Fruit fly (Drosophila melanogaster) whole organism, prepupa: ENCODE data around the gene futsch.

Source experiments
- CG10631 ChIP-seq: fragments of 200-800 bp; sonication (Bioruptor generic); optimal IDR thresholded peaks from 2 replicates; lab custom pipeline; 2016; ENCODE audit warnings: missing biosample characterization, missing genetic modification characterization
- CG11902 ChIP-seq: fragments of 200-800 bp; sonication (Bioruptor generic); optimal IDR thresholded peaks from 3 replicates; lab custom pipeline; 2016; ENCODE audit warnings: missing biosample characterization, missing genetic modification characterization
- CG1621 ChIP-seq: fragments of 200-800 bp; sonication (Bioruptor generic); optimal IDR thresholded peaks from 3 replicates; lab custom pipeline; 2018; ENCODE audit warnings: missing biosample characterization, mild to moderate bottlenecking, missing genetic modification characterization
- CG16779 ChIP-seq: fragments of 200-800 bp; sonication (Bioruptor generic); optimal IDR thresholded peaks from 3 replicates; lab custom pipeline; 2017; ENCODE audit warnings: missing biosample characterization, mild to moderate bottlenecking, missing genetic modification characterization
- CG31627 ChIP-seq: fragments of 200-800 bp; sonication (Bioruptor generic); optimal IDR thresholded peaks from 3 replicates; lab custom pipeline; 2016; ENCODE audit warnings: missing biosample characterization, missing genetic modification characterization
- CG32006 ChIP-seq: fragments of 200-800 bp; sonication (Bioruptor generic); optimal IDR thresholded peaks from 3 replicates; lab custom pipeline; 2017; ENCODE audit warnings: missing biosample characterization, mild to moderate bottlenecking, missing genetic modification characterization
- CG34406 ChIP-seq: fragments of 200-800 bp; sonication (Bioruptor generic); optimal IDR thresholded peaks from 3 replicates; lab custom pipeline; 2016; ENCODE audit warnings: missing biosample characterization, missing genetic modification characterization
- CG3919 ChIP-seq: fragments of 200-800 bp; sonication (Bioruptor generic); optimal IDR thresholded peaks from 3 replicates; lab custom pipeline; 2016; ENCODE audit warnings: missing biosample characterization, missing genetic modification characterization
- CG4318 ChIP-seq: fragments of 200-800 bp; sonication (Bioruptor generic); optimal IDR thresholded peaks from 3 replicates; lab custom pipeline; 2017; ENCODE audit warnings: missing biosample characterization, mild to moderate bottlenecking, missing genetic modification characterization
- CG6163 ChIP-seq: fragments of 200-800 bp; sonication (Bioruptor generic); IDR thresholded peaks from 3 replicates; pipeline ENCODE4 v1.3.6; 2022; ENCODE audit warnings: missing biosample characterization, missing genetic modification characterization
- CG6276 ChIP-seq: fragments of 200-800 bp; sonication (Bioruptor generic); optimal IDR thresholded peaks from 2 replicates; lab custom pipeline; 2017; ENCODE audit warnings: missing biosample characterization, mild to moderate bottlenecking, missing genetic modification characterization
- CG6792 ChIP-seq: fragments of 200-800 bp; sonication (Bioruptor generic); optimal IDR thresholded peaks from 3 replicates; lab custom pipeline; 2016; ENCODE audit warnings: missing biosample characterization, missing genetic modification characterization
- CG6808 ChIP-seq: fragments of 200-800 bp; sonication (Bioruptor generic); optimal IDR thresholded peaks from 3 replicates; lab custom pipeline; 2017; ENCODE audit warnings: missing biosample characterization, missing genetic modification characterization, mild to moderate bottlenecking, moderate library complexity, missing genetic modification reagents
- CG6854 ChIP-seq: fragments of 200-800 bp; sonication (Bioruptor generic); optimal IDR thresholded peaks from 2 replicates; lab custom pipeline; 2017; ENCODE audit warnings: missing biosample characterization, mild to moderate bottlenecking, missing genetic modification characterization
- CG8319 ChIP-seq: fragments of 200-800 bp; sonication (Bioruptor generic); optimal IDR thresholded peaks from 3 replicates; lab custom pipeline; 2016; ENCODE audit warnings: missing biosample characterization, missing genetic modification characterization
- CG9139 ChIP-seq: fragments of 200-800 bp; sonication (Bioruptor generic); optimal IDR thresholded peaks from 3 replicates; lab custom pipeline; 2017; ENCODE audit warnings: missing biosample characterization, mild to moderate bottlenecking, missing genetic modification characterization
- Eip75B ChIP-seq: fragments of 200-800 bp; sonication (Bioruptor generic); optimal IDR thresholded peaks from 3 replicates; lab custom pipeline; 2016; ENCODE audit warnings: missing biosample characterization, missing genetic modification characterization
- Eip78C ChIP-seq: fragments of 200-800 bp; sonication (Bioruptor generic); peaks from one replicate; lab custom pipeline; 2016; ENCODE audit warnings: missing biosample characterization, missing genetic modification characterization
- Eip93F ChIP-seq: fragments of 200-800 bp; sonication (Bioruptor generic); optimal IDR thresholded peaks from 2 replicates; lab custom pipeline; 2016; ENCODE audit warnings: missing biosample characterization, mild to moderate bottlenecking, missing genetic modification characterization
- Hr4 ChIP-seq: fragments of 200-800 bp; sonication (Bioruptor generic); optimal IDR thresholded peaks from 3 replicates; lab custom pipeline; 2016; ENCODE audit warnings: missing biosample characterization, missing genetic modification characterization
- Lpt ChIP-seq: fragments of 200-800 bp; sonication (Bioruptor generic); optimal IDR thresholded peaks from 3 replicates; lab custom pipeline; 2016; ENCODE audit warnings: missing biosample characterization, missing genetic modification characterization
- Sox102F ChIP-seq: fragments of 200-800 bp; sonication (Bioruptor generic); optimal IDR thresholded peaks from 2 replicates; lab custom pipeline; 2016; ENCODE audit warnings: missing biosample characterization, mild to moderate bottlenecking, missing genetic modification characterization
- Sox14 ChIP-seq: fragments of 200-800 bp; sonication (Bioruptor generic); optimal IDR thresholded peaks from 3 replicates; lab custom pipeline; 2016; ENCODE audit warnings: missing biosample characterization, missing genetic modification characterization
- achi ChIP-seq: fragments of 200-800 bp; sonication (Bioruptor generic); optimal IDR thresholded peaks from 3 replicates; lab custom pipeline; 2016; ENCODE audit warnings: missing biosample characterization, missing genetic modification characterization
- cyc ChIP-seq: fragments of 200-800 bp; sonication (Bioruptor generic); optimal IDR thresholded peaks from 3 replicates; lab custom pipeline; 2016; ENCODE audit warnings: missing biosample characterization, missing genetic modification characterization
- dac ChIP-seq: fragments of 200-800 bp; sonication (Bioruptor generic); optimal IDR thresholded peaks from 2 replicates; lab custom pipeline; 2017; ENCODE audit warnings: missing biosample characterization, mild to moderate bottlenecking, missing genetic modification characterization
- eg ChIP-seq: fragments of 200-800 bp; sonication (Bioruptor generic); IDR thresholded peaks from 3 replicates; pipeline ENCODE4 v1.3.6; 2022; ENCODE audit warnings: missing biosample characterization, missing genetic modification characterization
- esn ChIP-seq: fragments of 200-800 bp; sonication (Bioruptor generic); optimal IDR thresholded peaks from 2 replicates; lab custom pipeline; 2016; ENCODE audit warnings: missing biosample characterization, mild to moderate bottlenecking, missing genetic modification characterization, moderate library complexity
- fd59A ChIP-seq: fragments of 200-800 bp; sonication (Bioruptor generic); optimal IDR thresholded peaks from 2 replicates; lab custom pipeline; 2017; ENCODE audit warnings: missing biosample characterization, mild to moderate bottlenecking, missing genetic modification characterization, missing genetic modification reagents
- fd85E ChIP-seq: fragments of 200-800 bp; sonication (Bioruptor generic); optimal IDR thresholded peaks from 3 replicates; lab custom pipeline; 2016; ENCODE audit warnings: missing biosample characterization, missing genetic modification characterization
- fkh ChIP-seq: fragments of 200-800 bp; sonication (Bioruptor generic); optimal IDR thresholded peaks from 3 replicates; lab custom pipeline; 2017; ENCODE audit warnings: missing biosample characterization, mild to moderate bottlenecking, missing genetic modification characterization, moderate library complexity
- net ChIP-seq: fragments of 200-800 bp; sonication (Bioruptor generic); optimal IDR thresholded peaks from 3 replicates; lab custom pipeline; 2016; ENCODE audit warnings: missing biosample characterization, missing genetic modification characterization
- pdm3 ChIP-seq: fragments of 200-800 bp; sonication (Bioruptor generic); optimal IDR thresholded peaks from 3 replicates; lab custom pipeline; 2016; ENCODE audit warnings: missing biosample characterization, missing genetic modification characterization
- ss ChIP-seq, 2 experiments: fragments of 200-800 bp; sonication (Bioruptor generic); optimal IDR thresholded peaks; 2 replicates in 1 of 2; 3 replicates in 1 of 2; lab custom pipeline; 2017 to 2018; ENCODE audit warnings: mild to moderate bottlenecking in 2 of 2, missing biosample characterization in 2 of 2, missing genetic modification characterization in 2 of 2, moderate library complexity in 1 of 2
- svp ChIP-seq: fragments of 200-800 bp; sonication (Bioruptor generic); peaks from one replicate; lab custom pipeline; 2016; ENCODE audit warnings: missing biosample characterization, missing genetic modification characterization
- vri ChIP-seq: fragments of 200-800 bp; sonication (Bioruptor generic); optimal IDR thresholded peaks from 3 replicates; lab custom pipeline; 2016; ENCODE audit warnings: missing biosample characterization, mild to moderate bottlenecking, missing genetic modification characterization

Gene futsch

dm6 chrX:1381413-1381991 is 27.4 kb upstream of the futsch start:
- TF ChIP-seq Sox102F = no peak
- TF ChIP-seq fkh (GFP tag; lab: Kevin White, UChicago) = no peak
- no peak for TF ChIP-seq CG4318 (GFP tag; lab: Kevin White, UChicago)
- TF ChIP-seq Eip78C (GFP tag; lab: Kevin White, UChicago) = peak; percentile 13
- no peak for TF ChIP-seq CG32006 (GFP tag; lab: Kevin White, UChicago)

dm6 chrX:1382489-1382888 is 26.4 kb upstream of the futsch start:
- TF ChIP-seq Lpt = no peak
- no peak for TF ChIP-seq CG9139
- TF ChIP-seq fkh (GFP tag; lab: Kevin White, UChicago) = peak; percentile 18
- TF ChIP-seq svp (GFP tag; lab: Kevin White, UChicago) = no peak
- no peak for TF ChIP-seq eg (GFP tag; lab: Robert Waterston, UW)
- no peak for TF ChIP-seq achi (GFP tag; lab: Kevin White, UChicago)
- no peak for TF ChIP-seq CG10631

- TF ChIP-seq Eip75B (GFP tag; lab: Kevin White, UChicago) = no peak
- no peak for TF ChIP-seq CG32006 (GFP tag; lab: Kevin White, UChicago)
- no peak for TF ChIP-seq svp (GFP tag; lab: Kevin White, UChicago)
- TF ChIP-seq CG6276 (GFP tag; lab: Kevin White, UChicago) = no peak
- no peak for TF ChIP-seq cyc
- TF ChIP-seq Eip93F = no peak
- TF ChIP-seq CG1621 (tag; lab: Kevin White, UChicago) = no peak
- TF ChIP-seq eg (GFP tag; lab: Robert Waterston, UW) = no peak
- no peak for TF ChIP-seq CG11902
- TF ChIP-seq pdm3 (GFP tag; lab: Kevin White, UChicago) = no peak
- no peak for TF ChIP-seq ss (GFP tag; optimal IDR thresholded peaks at IDR 0.05; lab: Kevin White, UChicago)
Measured at dm6 chrX:1384232-1384631, 24.6 kb upstream of the futsch start.

dm6 chrX:1387149-1387752 is 21.6 kb upstream of the futsch start:
- TF ChIP-seq vri (GFP tag; lab: Kevin White, UChicago) (peak; percentile 19), svp (GFP tag; lab: Kevin White, UChicago) (peak; percentile 75), CG31627 (no peak), esn (GFP tag; lab: Kevin White, UChicago) (no peak), Eip93F (peak; percentile 60), fkh (GFP tag; lab: Kevin White, UChicago) (peak; percentile 90)

- TF ChIP-seq fkh (GFP tag; lab: Kevin White, UChicago) (peak; percentile 93), ss (GFP tag; optimal IDR thresholded peaks at IDR 0.05; lab: Kevin White, UChicago) (peak; percentile 26 to 33), Eip78C (GFP tag; lab: Kevin White, UChicago) (peak; percentile 34), CG8319 (GFP tag; lab: Kevin White, UChicago) (no peak), CG6792 (GFP tag; lab: Kevin White, UChicago) (no peak), eg (GFP tag; lab: Robert Waterston, UW) (0 out of 3 replicates have a peak, but pooled peaks have one; percentile 4), CG6163 (0 out of 3 replicates have a peak, but pooled peaks have one; percentile 35), CG6808 (peak; percentile 37), CG1621 (tag; lab: Kevin White, UChicago) (no peak), svp (GFP tag; lab: Kevin White, UChicago) (peak; percentile 11), CG6854 (GFP tag; lab: Kevin White, UChicago) (no peak)
- TF ChIP-seq, all 60 proteins: peak for 7
Measured at dm6 chrX:1388148-1388703, 20.6 kb upstream of the futsch start.

dm6 chrX:1392875-1393274 is 16.0 kb upstream of the futsch start, which contains the start of gene Rilpl:
Gene Rilpl, plus strand, starts transcription at chrX:1393054.
- no peak for TF ChIP-seq achi (GFP tag; lab: Kevin White, UChicago)
- peak; percentile 30 for TF ChIP-seq CG3919 (GFP tag; lab: Kevin White, UChicago)
- no peak for TF ChIP-seq fd85E (GFP tag; lab: Kevin White, UChicago)
- TF ChIP-seq Eip78C (GFP tag; lab: Kevin White, UChicago) = peak; percentile 7
- peak; percentile 24 for TF ChIP-seq Sox14 (GFP tag; lab: Kevin White, UChicago)
- TF ChIP-seq CG8319 (GFP tag; lab: Kevin White, UChicago) = no peak
- TF ChIP-seq CG16779 = no peak
- TF ChIP-seq net (GFP tag; lab: Kevin White, UChicago) = peak; percentile 23
- TF ChIP-seq Eip75B (GFP tag; lab: Kevin White, UChicago) = peak; percentile 13
- no peak for TF ChIP-seq CG34406 (GFP tag; lab: Kevin White, UChicago)
- no peak for TF ChIP-seq pdm3 (GFP tag; lab: Kevin White, UChicago)
- peak; percentile 14 for TF ChIP-seq cyc
- peak; percentile 27 for TF ChIP-seq esn (GFP tag; lab: Kevin White, UChicago)
- 0 out of 3 replicates have a peak, but pooled peaks have one; percentile 21 for TF ChIP-seq eg (GFP tag; lab: Robert Waterston, UW)
- peak; percentile 66 for TF ChIP-seq fkh (GFP tag; lab: Kevin White, UChicago)
- no peak for TF ChIP-seq dac (GFP tag; lab: Kevin White, UChicago)
- peak; percentile 63 for TF ChIP-seq CG1621 (tag; lab: Kevin White, UChicago)
- TF ChIP-seq Hr4 (GFP tag; lab: Kevin White, UChicago) = no peak
- TF ChIP-seq CG6854 (GFP tag; lab: Kevin White, UChicago) = peak; percentile 40
- no peak for TF ChIP-seq vri (GFP tag; lab: Kevin White, UChicago)
- TF ChIP-seq CG4318 (GFP tag; lab: Kevin White, UChicago) = no peak
- TF ChIP-seq ss (GFP tag; optimal IDR thresholded peaks at IDR 0.05; lab: Kevin White, UChicago) = peak; percentile 29 to 45
- no peak for TF ChIP-seq fd59A (GFP tag; lab: Kevin White, UChicago)
